Fruit fly (Drosophila melanogaster) whole organism, wandering third instar larva: Measurements from ENCODE around the gene Cdk8.

ENCODE experiments used
- Hnf4 ChIP-seq: fragments of 200-800 bp; sonication (Bioruptor generic); optimal IDR thresholded peaks from 2 replicates; lab custom pipeline; 2016; ENCODE audit warnings: missing biosample characterization, mild to moderate bottlenecking, missing genetic modification characterization
- Sp1 ChIP-seq: fragments of 200-800 bp; sonication (Bioruptor generic); optimal IDR thresholded peaks from 3 replicates; lab custom pipeline; 2019; ENCODE audit warnings: missing biosample characterization, mild to moderate bottlenecking, missing genetic modification characterization, moderate library complexity
- fru ChIP-seq: fragments of 200-800 bp; sonication (Bioruptor generic); optimal IDR thresholded peaks from 3 replicates; lab custom pipeline; 2016; ENCODE audit warnings: missing biosample characterization, mild to moderate bottlenecking, missing genetic modification characterization
- usp ChIP-seq: fragments of >200 bp; optimal IDR thresholded peaks from 2 replicates; lab custom pipeline; 2017; ENCODE audit warnings: missing biosample characterization, missing genetic modification characterization

DNA sequence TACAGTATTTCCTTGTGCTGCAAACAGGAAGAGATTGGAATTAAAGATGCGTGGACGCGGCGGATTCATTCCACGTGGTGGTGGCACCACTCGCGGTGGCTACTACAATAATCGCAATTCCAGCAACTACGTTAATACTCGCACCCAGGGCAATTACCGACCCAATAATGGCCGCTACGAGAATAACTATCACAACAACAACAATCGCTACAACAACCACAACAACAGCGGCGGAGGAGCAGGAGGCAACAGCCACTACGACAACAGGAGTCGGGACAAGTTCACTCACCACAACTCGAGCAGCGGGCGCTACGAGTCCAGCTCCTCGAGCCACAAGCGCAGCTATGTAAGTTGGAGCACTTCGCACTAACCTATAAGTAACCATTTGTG lies 26.6 kb upstream of the Cdk8 start:
- TF ChIP-seq usp, result no peak
- TF ChIP-seq Hnf4 (GFP tag; lab: Kevin White, UChicago), result no peak
- TF ChIP-seq Sp1 (GFP tag; lab: Kevin White, UChicago), result no peak
- no peak for TF ChIP-seq fru (GFP tag; lab: Kevin White, UChicago)
